Fruit fly (Drosophila melanogaster) whole organism, embryonic: ENCODE data around the gene CG17154.

Experiments
- CG11247 ChIP-seq: fragments of 200-800 bp; sonication (Bioruptor generic); IDR thresholded peaks from 2 replicates; pipeline ENCODE4 v1.3.6; 2022; ENCODE audit warnings: missing biosample characterization, missing genetic modification characterization
- CG13424 ChIP-seq: fragments of 200-800 bp; sonication (Bioruptor generic); optimal IDR thresholded peaks from 2 replicates; lab custom pipeline; 2019; ENCODE audit warnings: missing biosample characterization, mild to moderate bottlenecking, missing genetic modification characterization, moderate library complexity
- CG13894 ChIP-seq: fragments of 200-800 bp; sonication (Bioruptor generic); optimal IDR thresholded peaks from 3 replicates; lab custom pipeline; 2018; ENCODE audit warnings: missing biosample characterization, mild to moderate bottlenecking, missing genetic modification characterization, moderate library complexity
- CG2875 ChIP-seq: fragments of 200-800 bp; sonication (Bioruptor generic); optimal IDR thresholded peaks from 2 replicates; lab custom pipeline; 2017; ENCODE audit warnings: missing biosample characterization, mild to moderate bottlenecking, missing genetic modification characterization, missing genetic modification reagents
- dmrt99B ChIP-seq: fragments of 200-800 bp; sonication (Bioruptor generic); optimal IDR thresholded peaks from 2 replicates; lab custom pipeline; 2018; ENCODE audit warnings: missing biosample characterization, mild to moderate bottlenecking, missing genetic modification characterization, moderate library complexity
- h ChIP-seq: fragments of >200 bp; optimal IDR thresholded peaks from 2 replicates; lab custom pipeline; 2017

Gene CG17154

DNA sequence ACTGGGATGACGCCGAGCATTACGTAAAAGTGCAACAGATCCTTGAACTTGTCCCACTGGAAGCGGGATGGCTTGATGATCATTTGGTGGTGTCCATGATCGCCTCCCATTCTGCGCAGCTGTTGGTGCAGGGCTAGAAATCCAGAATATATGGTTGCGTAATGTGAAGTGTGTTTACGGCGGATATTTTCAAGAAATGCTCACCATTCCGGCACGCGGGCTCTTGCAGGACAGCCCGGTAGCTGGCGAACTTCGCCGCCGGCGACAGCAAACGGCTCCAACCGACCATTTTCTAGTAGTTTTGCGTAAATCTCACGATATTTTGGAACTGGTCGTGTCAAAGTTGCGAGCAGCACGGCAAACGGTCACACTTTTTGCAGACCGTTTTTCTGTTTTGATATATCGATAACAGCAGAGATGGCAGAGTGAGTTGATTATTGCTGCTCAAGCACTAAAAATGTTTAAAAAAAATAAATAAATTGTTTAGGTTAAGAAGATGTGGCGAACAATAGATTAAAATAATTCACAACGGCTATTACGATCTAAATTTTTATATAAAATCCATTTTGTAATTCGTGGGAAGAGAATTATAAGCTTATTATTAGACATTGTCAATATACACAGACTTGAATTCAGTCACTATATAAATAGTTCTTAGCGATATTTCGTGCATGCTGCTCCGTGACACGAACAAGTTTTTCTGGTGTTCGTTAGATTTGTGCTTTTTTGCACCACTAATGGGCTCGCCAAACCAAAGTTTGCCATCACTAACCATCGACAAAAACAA is 49.9 kb downstream of the CG17154 start, which contains the start of the genes ND-SGDH and RhoGAP68F (continued):
- peak; percentile 67 for TF ChIP-seq dmrt99B (tag; lab: Kevin White, UChicago)
- TF ChIP-seq CG11247, result peak; percentile 54
- peak; percentile 81 for TF ChIP-seq CG13424 (tag; lab: Kevin White, UChicago)
- TF ChIP-seq h (lab: Kevin White, UChicago), result no peak
- peak; percentile 65 for TF ChIP-seq CG13894 (tag; lab: Kevin White, UChicago)
- no peak for TF ChIP-seq CG2875 (GFP tag; lab: Kevin White, UChicago)
